Worm (Caenorhabditis elegans) whole organism, L3 larva: ENCODE data around the gene elp-1.

Experiments
- ZK546.5 ChIP-seq: sonication (generic microtip); optimal IDR thresholded peaks from 2 replicates; lab custom pipeline; 2017; ENCODE audit warnings: missing biosample characterization, missing genetic modification characterization
- ceh-16 ChIP-seq: sonication (generic microtip); optimal IDR thresholded peaks from 2 replicates; lab custom pipeline; 2017; ENCODE audit warnings: missing biosample characterization, missing genetic modification characterization
- ceh-9 ChIP-seq: sonication (generic microtip); optimal IDR thresholded peaks from 2 replicates; lab custom pipeline; 2018; ENCODE audit warnings: missing biosample characterization, missing genetic modification characterization
- lin-39 ChIP-seq: fragments of 150-350 bp; optimal IDR thresholded peaks from 2 replicates; lab custom pipeline; 2018; ENCODE audit warnings: missing biosample characterization, missing genetic modification reagents, missing genetic modification characterization
- mdl-1 ChIP-seq: fragments of 150-350 bp; optimal IDR thresholded peaks from 2 replicates; lab custom pipeline; 2014; ENCODE audit warnings: missing biosample characterization, missing genetic modification characterization
- nhr-11 ChIP-seq: fragments of 150-350 bp; optimal IDR thresholded peaks from 2 replicates; lab custom pipeline; 2014; ENCODE audit warnings: missing biosample characterization, missing genetic modification characterization
- unc-62 ChIP-seq: fragments of 150-350 bp; sonication (generic microtip); optimal IDR thresholded peaks from 4 replicates; lab custom pipeline; 2014; ENCODE audit warnings: missing biosample characterization, missing genetic modification reagents, missing genetic modification characterization
- zag-1 ChIP-seq: fragments of 150-350 bp; optimal IDR thresholded peaks from 2 replicates; lab custom pipeline; 2014; ENCODE audit warnings: missing biosample characterization, missing genetic modification characterization

DNA sequence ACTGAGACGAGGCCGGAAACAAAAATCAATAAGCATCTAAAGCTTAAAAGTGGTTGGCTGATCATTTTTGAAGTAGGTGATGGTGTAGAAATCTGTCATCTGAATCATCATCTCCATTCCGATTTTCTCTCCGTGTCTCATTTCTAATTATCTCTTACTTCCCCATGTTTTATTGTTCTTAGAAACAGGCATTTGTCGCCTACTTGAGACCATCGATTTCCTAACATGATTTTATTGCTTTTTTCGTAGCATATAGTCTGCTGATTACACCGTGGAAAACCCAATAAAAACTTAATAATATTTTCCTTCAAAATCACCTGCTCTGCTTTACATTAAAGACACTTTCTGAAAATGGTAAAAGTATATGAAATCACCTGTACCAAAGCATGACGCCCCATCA is 5.3 kb upstream of the elp-1 start, which contains the start of gene F38A6.4:
- no peak for TF ChIP-seq lin-39 (tag; lab: Kevin White, UChicago)
- TF ChIP-seq ceh-16 (tag; lab: Kevin White, UChicago) = no peak
- no peak for TF ChIP-seq ceh-9 (tag; lab: Kevin White, UChicago)
- TF ChIP-seq zag-1 (tag; lab: Kevin White, UChicago) = no peak
- no peak for TF ChIP-seq ZK546.5
- TF ChIP-seq mdl-1 (tag; lab: Kevin White, UChicago) = no peak
- no peak for TF ChIP-seq unc-62 (GFP tag; lab: Kevin White, UChicago)
- TF ChIP-seq nhr-11 (tag; lab: Kevin White, UChicago) = no peak
